Worm (Caenorhabditis elegans): Measurements from ENCODE around the gene F18E9.4.

The F18E9.4 gene

ce11 chrX:8562586-8562985 is 17.7 kb upstream of the F18E9.4 start:
- TF ChIP-seq unc-62 (GFP tag; optimal IDR thresholded peaks at IDR 0.05 in 1 of 2) (peak in 1 of 2 experiments; percentile 90), unc-62 (tag; optimal IDR thresholded peaks at IDR 0.05) (no peak), spr-3 (GFP tag; optimal IDR thresholded peaks at IDR 0.05) (no peak), ceh-20 (GFP tag; IDR thresholded peaks at IDR 0.05) (no peak), cey-2 (tag; optimal IDR thresholded peaks at IDR 0.05; ENCODE audit: borderline replicate concordance, insufficient read depth) (no peak), zip-11 (GFP tag; IDR thresholded peaks at IDR 0.05) (no peak), ceh-82 (tag; optimal IDR thresholded peaks at IDR 0.05) (no peak), dmd-9 (GFP tag; IDR thresholded peaks at IDR 0.05) (no peak), F26F4.8 (GFP tag; conservative IDR thresholded peaks at IDR 0.05) (no peak), lin-29 (GFP tag; IDR thresholded peaks at IDR 0.05) (no peak)

- no peak for TF ChIP-seq ces-1 (GFP tag; optimal IDR thresholded peaks at IDR 0.05)
- TF ChIP-seq hlh-11 (tag; optimal IDR thresholded peaks at IDR 0.05) = peak; percentile 33
- peak; percentile 49 for TF ChIP-seq dmd-6 (GFP tag; IDR thresholded peaks at IDR 0.05)
- TF ChIP-seq daf-16 (GFP tag; optimal IDR thresholded peaks at IDR 0.05) = no peak
- peak; percentile 38 for TF ChIP-seq daf-16 (tag; optimal IDR thresholded peaks at IDR 0.05)
- TF ChIP-seq spr-1 (tag; optimal IDR thresholded peaks at IDR 0.05) = no peak
- no peak for TF ChIP-seq php-3 (GFP tag; IDR thresholded peaks at IDR 0.05)
- peak; percentile 11 for TF ChIP-seq nhr-48 (tag; optimal IDR thresholded peaks at IDR 0.05)
- no peak for TF ChIP-seq ceh-44 (GFP tag; IDR thresholded peaks at IDR 0.05)
- TF ChIP-seq hlh-30 (tag; optimal IDR thresholded peaks at IDR 0.05; ENCODE audit: insufficient read depth) = peak; percentile 30
- peak; percentile 44 for TF ChIP-seq nhr-28 (tag; optimal IDR thresholded peaks at IDR 0.05)
- TF ChIP-seq aha-1 (tag) = peak; percentile 38
- peak in 1 of 2 experiments; percentile 94 for TF ChIP-seq unc-62 (GFP tag; optimal IDR thresholded peaks at IDR 0.05 in 1 of 2)
- TF ChIP-seq unc-62 (tag; optimal IDR thresholded peaks at IDR 0.05) = no peak
- TF ChIP-seq pqm-1 (tag; optimal IDR thresholded peaks at IDR 0.05) = peak; percentile 87
Measured at ce11 chrX:8563663-8564450, 16.5 kb upstream of the F18E9.4 start.

- TF ChIP-seq vab-7 (GFP tag; IDR thresholded peaks at IDR 0.05) (no peak), lin-1 (GFP tag; IDR thresholded peaks at IDR 0.05) (no peak), tra-1 (GFP tag; IDR thresholded peaks at IDR 0.05) (no peak), R02D3.7 (tag; optimal IDR thresholded peaks at IDR 0.05) (no peak), mxl-2 (GFP tag; conservative IDR thresholded peaks at IDR 0.05) (no peak), dve-1 (tag; optimal IDR thresholded peaks at IDR 0.05; ENCODE audit: insufficient read depth) (peak; percentile 51), Y48G9A.11 (GFP tag; IDR thresholded peaks at IDR 0.05) (no peak), nhr-28 (tag; optimal IDR thresholded peaks at IDR 0.05) (peak; percentile 24), cey-2 (tag; optimal IDR thresholded peaks at IDR 0.05; ENCODE audit: borderline replicate concordance, insufficient read depth) (no peak), pha-4 (GFP tag; IDR thresholded peaks at IDR 0.05) (no peak), pha-4 (tag; optimal IDR thresholded peaks at IDR 0.05) (peak; percentile 9), hif-1 (tag; optimal IDR thresholded peaks at IDR 0.05) (no peak), lin-29 (GFP tag; IDR thresholded peaks at IDR 0.05) (no peak), daf-12 (tag; optimal IDR thresholded peaks at IDR 0.05) (no peak), lsy-2 (tag; optimal IDR thresholded peaks at IDR 0.05) (peak in 1 of 2 experiments; percentile 26), F26F4.8 (GFP tag; conservative IDR thresholded peaks at IDR 0.05) (no peak), Y75B8A.6 (GFP tag; IDR thresholded peaks at IDR 0.05) (no peak), zfp-2 (tag; optimal IDR thresholded peaks at IDR 0.05) (no peak), hmg-1.1 (GFP tag; IDR thresholded peaks at IDR 0.05) (no peak), egl-27 (tag; optimal IDR thresholded peaks at IDR 0.05) (no peak), snpc-1.2 (GFP tag; IDR thresholded peaks at IDR 0.05) (no peak), jun-1 (tag; optimal IDR thresholded peaks at IDR 0.05) (no peak), daf-16 (GFP tag; optimal IDR thresholded peaks at IDR 0.05) (no peak), daf-16 (tag; optimal IDR thresholded peaks at IDR 0.05) (peak; percentile 9), nhr-76 (tag; optimal IDR thresholded peaks at IDR 0.05) (no peak), duxl-1 (tag; optimal IDR thresholded peaks at IDR 0.05; ENCODE audit: poor library complexity) (no peak), aha-1 (tag) (peak; percentile 17), nhr-11 (tag; optimal IDR thresholded peaks at IDR 0.05) (no peak), nhr-6 (tag; optimal IDR thresholded peaks at IDR 0.05) (peak; percentile 13), lir-3 (tag; optimal IDR thresholded peaks at IDR 0.05) (no peak), zag-1 (tag; optimal IDR thresholded peaks at IDR 0.05) (no peak)
Measured at ce11 chrX:8564451-8564795, 15.9 kb upstream of the F18E9.4 start.
